Worm (Caenorhabditis elegans): ENCODE data around the gene F53F4.12.

The F53F4.12 gene

DNA sequence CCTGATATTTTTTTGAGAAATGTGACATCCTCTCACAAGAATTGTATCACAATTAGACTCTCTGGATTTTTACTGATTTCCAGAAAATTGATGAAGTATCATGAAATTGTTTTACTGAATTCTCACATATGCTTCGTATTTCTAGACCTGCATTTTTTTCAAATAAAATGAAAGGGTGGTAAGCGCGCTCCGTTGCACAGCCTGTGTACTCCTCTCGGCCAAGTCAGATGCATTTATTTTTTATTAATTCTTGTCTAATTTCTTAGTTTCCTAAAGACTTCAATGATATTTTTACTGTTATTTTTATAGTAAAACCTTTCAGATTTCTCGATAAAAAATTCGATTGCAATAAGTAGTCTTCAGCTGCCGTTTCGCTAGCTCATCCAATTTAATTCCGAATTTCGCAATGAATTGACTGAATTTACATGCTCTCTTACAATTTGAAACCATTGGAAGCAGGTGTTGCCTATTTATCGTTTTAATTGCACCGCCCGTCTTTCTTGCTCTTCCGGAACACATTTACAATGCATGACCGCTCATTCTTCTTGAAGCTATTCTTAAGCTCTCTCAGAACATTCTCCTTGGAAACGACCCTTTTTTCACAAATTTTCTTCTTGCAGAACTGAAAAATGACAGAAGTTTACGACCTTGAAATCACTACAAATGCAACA, 34.2 kb upstream of the F53F4.12 start, which contains the start of gene tbcb-1 (continued):
- peak; percentile 69 for TF ChIP-seq dsc-1 (tag; optimal IDR thresholded peaks at IDR 0.05)
- TF ChIP-seq irx-1 (tag; optimal IDR thresholded peaks at IDR 0.05) = peak; percentile 41
- TF ChIP-seq nhr-76 (tag; optimal IDR thresholded peaks at IDR 0.05) = no peak
- peak; percentile 57 for TF ChIP-seq lin-15B (tag; optimal IDR thresholded peaks at IDR 0.05)
- TF ChIP-seq nhr-20 (tag; optimal IDR thresholded peaks at IDR 0.05) = peak; percentile 60
- no peak for TF ChIP-seq ztf-11 (tag; optimal IDR thresholded peaks at IDR 0.05)
- no peak for TF ChIP-seq F16B12.6 (tag; optimal IDR thresholded peaks at IDR 0.05)
- TF ChIP-seq xbp-1 (tag; optimal IDR thresholded peaks at IDR 0.05) = peak; percentile 46
- peak; percentile 4 for TF ChIP-seq fkh-4 (tag; optimal IDR thresholded peaks at IDR 0.05; ENCODE audit: borderline replicate concordance)
- peak; percentile 66 for TF ChIP-seq nhr-71 (tag; optimal IDR thresholded peaks at IDR 0.05)
- peak; percentile 57 for TF ChIP-seq swsn-7 (tag; optimal IDR thresholded peaks at IDR 0.05)
- peak; percentile 32 for TF ChIP-seq nhr-85 (tag)
- TF ChIP-seq lsy-2 (tag; optimal IDR thresholded peaks at IDR 0.05) = peak; percentile 46 to 53
- no peak for TF ChIP-seq grh-1 (GFP tag; IDR thresholded peaks at IDR 0.05)
- TF ChIP-seq jun-1 (tag; optimal IDR thresholded peaks at IDR 0.05) = no peak
- TF ChIP-seq tbx-2 (tag; optimal IDR thresholded peaks at IDR 0.05) = peak; percentile 37
- TF ChIP-seq zag-1 (tag; optimal IDR thresholded peaks at IDR 0.05) = no peak
- peak; percentile 26 for TF ChIP-seq egl-13 (tag; optimal IDR thresholded peaks at IDR 0.05)
- peak; percentile 0 for TF ChIP-seq snpc-4 (tag; optimal IDR thresholded peaks at IDR 0.05)
- peak; percentile 47 to 52 for TF ChIP-seq lin-35 (GFP tag; optimal IDR thresholded peaks at IDR 0.05)

DNA sequence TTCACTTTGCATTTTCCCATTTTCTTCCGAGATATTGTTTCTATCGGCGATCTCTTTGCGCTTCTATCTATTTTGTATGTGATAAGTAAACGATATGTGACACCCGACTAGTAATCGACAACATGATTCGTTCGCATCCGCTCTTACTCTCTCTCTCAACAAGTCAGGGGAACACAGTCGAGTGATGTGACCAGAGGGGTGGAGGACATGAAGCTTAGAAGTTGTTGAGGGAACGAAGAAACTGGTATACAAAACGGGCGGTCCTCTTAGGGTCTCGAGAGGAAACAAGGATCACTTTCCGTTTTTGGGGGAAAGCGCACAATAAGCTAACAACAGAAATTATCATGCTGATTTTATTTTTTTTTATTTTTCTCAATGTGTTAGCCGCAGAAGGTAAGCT, 32.8 kb upstream of the F53F4.12 start, which contains the start of gene F53F4.4:
F53F4.4 (plus strand) TSS at position 301 of the 400 bp plus-strand sequence.
- TF ChIP-seq efl-1 (optimal IDR thresholded peaks at IDR 0.05) (no peak), efl-1 (GFP tag; optimal IDR thresholded peaks at IDR 0.05 in 1 of 2) (peak in 1 of 2 experiments; percentile 67), C34B4.2 (tag; optimal IDR thresholded peaks at IDR 0.05) (no peak), blmp-1 (tag; optimal IDR thresholded peaks at IDR 0.05) (peak; percentile 59), lin-35 (GFP tag; optimal IDR thresholded peaks at IDR 0.05) (no peak)

DNA sequence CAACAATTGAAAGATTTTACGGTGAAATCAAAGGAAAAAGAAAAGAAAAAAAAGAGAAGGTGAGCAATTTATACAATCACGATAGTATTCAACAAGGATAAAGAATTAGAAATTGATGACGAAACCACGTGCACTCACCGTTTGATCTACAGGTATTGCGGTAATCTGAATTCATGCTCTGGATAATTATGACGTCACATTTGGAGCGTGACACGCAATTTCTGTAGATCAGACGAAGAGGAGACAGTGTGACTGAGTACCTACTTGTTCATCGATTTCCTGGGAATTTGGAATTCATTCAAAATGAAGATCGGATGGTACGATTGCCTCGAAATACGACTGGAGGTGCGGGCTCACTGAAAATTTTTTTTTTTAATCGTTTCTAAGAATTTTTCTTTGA, 27.5 kb upstream of the F53F4.12 start:
- TF ChIP-seq lin-14 (GFP tag; optimal IDR thresholded peaks at IDR 0.05) (no peak), dsc-1 (tag; optimal IDR thresholded peaks at IDR 0.05) (no peak), nhr-12 (tag; optimal IDR thresholded peaks at IDR 0.05) (no peak), unc-30 (tag; optimal IDR thresholded peaks at IDR 0.05) (no peak), nhr-84 (tag; optimal IDR thresholded peaks at IDR 0.05) (no peak), ceh-88 (GFP tag; IDR thresholded peaks at IDR 0.05) (no peak), aha-1 (tag; optimal IDR thresholded peaks at IDR 0.05) (no peak), ets-5 (GFP tag; IDR thresholded peaks at IDR 0.05) (no peak), jun-1 (tag; optimal IDR thresholded peaks at IDR 0.05) (no peak), nhr-76 (tag; optimal IDR thresholded peaks at IDR 0.05) (no peak), tlp-1 (tag; optimal IDR thresholded peaks at IDR 0.05) (no peak), egl-13 (tag; optimal IDR thresholded peaks at IDR 0.05) (no peak), grh-1 (GFP tag; IDR thresholded peaks at IDR 0.05) (no peak), swsn-7 (tag; optimal IDR thresholded peaks at IDR 0.05) (no peak)

DNA sequence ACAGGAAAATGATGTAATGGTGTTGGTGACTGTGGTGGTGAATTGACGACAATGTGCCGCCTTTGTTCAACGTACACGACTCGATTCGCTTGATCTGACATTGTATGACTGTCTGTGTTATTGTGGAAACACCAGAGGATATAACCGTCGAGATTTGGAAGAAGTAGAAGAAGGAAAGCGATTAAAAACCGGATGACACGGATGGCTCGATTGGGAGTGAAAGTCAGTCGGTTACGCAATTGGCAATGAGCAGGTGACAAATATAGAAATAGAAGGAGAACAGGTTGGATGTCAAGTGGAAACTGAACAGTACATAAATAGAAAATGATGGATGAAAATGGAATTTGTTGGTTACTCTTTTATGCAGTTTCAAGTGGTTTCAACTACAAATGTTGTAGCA, 25.0 kb upstream of the F53F4.12 start, which contains the start of gene rdy-2:
rdy-2 (minus strand) TSS at position 101 of the 400 bp plus-strand sequence.
- TF ChIP-seq rnt-1 (tag; optimal IDR thresholded peaks at IDR 0.05) = no peak
- no peak for TF ChIP-seq efl-1 (optimal IDR thresholded peaks at IDR 0.05)
- peak in 1 of 2 experiments; percentile 53 for TF ChIP-seq efl-1 (GFP tag; optimal IDR thresholded peaks at IDR 0.05 in 1 of 2)
- peak; percentile 10 for TF ChIP-seq blmp-1 (tag; optimal IDR thresholded peaks at IDR 0.05)

DNA sequence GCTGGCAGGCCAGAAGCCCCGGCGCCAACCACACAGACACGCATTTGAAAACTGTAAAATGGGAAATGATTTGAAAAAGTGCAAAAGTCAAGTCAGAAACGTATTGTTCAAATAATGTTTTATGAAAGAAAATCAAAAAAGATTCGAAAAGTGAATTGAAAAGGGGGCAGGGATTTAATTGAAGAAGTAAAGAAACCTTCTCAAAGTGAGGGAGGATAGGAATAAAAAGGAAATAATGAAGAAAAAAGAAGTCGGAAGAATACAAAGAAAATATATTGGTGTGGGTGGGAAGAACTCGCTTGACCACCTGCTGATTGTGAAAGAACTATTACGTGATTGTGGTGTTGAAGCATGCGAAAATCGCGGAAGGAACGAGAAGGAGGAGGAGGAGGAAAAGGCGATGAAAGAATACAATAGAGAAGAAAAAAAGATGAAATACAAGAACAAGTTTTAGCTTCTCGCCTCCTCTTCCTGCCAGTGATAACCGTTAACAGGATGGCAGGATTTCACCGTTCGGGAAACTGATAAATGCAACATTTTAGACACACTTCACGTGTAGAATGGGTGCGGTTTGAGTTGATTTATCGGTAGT, 19.1 kb upstream of the F53F4.12 start, which contains the start of gene fmo-4:
fmo-4 (minus strand) TSS at position 51 of the 592 bp plus-strand sequence.
- no peak for TF ChIP-seq aly-2 (tag; optimal IDR thresholded peaks at IDR 0.05)
- peak; percentile 23 for TF ChIP-seq blmp-1 (tag; optimal IDR thresholded peaks at IDR 0.05)

All from whole organism, L1 larva.